Worm (Caenorhabditis elegans): Measurements from ENCODE around the gene C23H5.8.

Gene C23H5.8

ce11 chrIV:2140543-2140942 is 27.3 kb upstream of the C23H5.8 start, which contains the start of gene C54E4.12:
Gene C54E4.12 (minus strand): TSS chrIV:2140643.
- TF ChIP-seq nhr-76 (tag; optimal IDR thresholded peaks at IDR 0.05): no peak
- no peak for TF ChIP-seq ztf-11 (tag; optimal IDR thresholded peaks at IDR 0.05)
- no peak for TF ChIP-seq R02D3.7 (tag; optimal IDR thresholded peaks at IDR 0.05)
- no peak for TF ChIP-seq nhr-25 (tag; optimal IDR thresholded peaks at IDR 0.05)
- TF ChIP-seq fkh-10 (GFP tag; optimal IDR thresholded peaks at IDR 0.05): no peak
- TF ChIP-seq ceh-82 (tag; optimal IDR thresholded peaks at IDR 0.05): no peak
- no peak for TF ChIP-seq skn-1 (tag; optimal IDR thresholded peaks at IDR 0.05)
- no peak for TF ChIP-seq elt-2 (tag; optimal IDR thresholded peaks at IDR 0.05)
- no peak for TF ChIP-seq mdl-1 (tag; optimal IDR thresholded peaks at IDR 0.05)
- TF ChIP-seq lin-39 (tag; optimal IDR thresholded peaks at IDR 0.05): no peak
- no peak for TF ChIP-seq nhr-23 (tag; optimal IDR thresholded peaks at IDR 0.05)
- no peak for TF ChIP-seq nhr-67 (tag; optimal IDR thresholded peaks at IDR 0.05)
- no peak for TF ChIP-seq ZK546.5 (tag; optimal IDR thresholded peaks at IDR 0.05)
- TF ChIP-seq nhr-77 (tag; optimal IDR thresholded peaks at IDR 0.05): no peak
- no peak for TF ChIP-seq aly-2 (tag; optimal IDR thresholded peaks at IDR 0.05)
- TF ChIP-seq hmg-11 (tag; optimal IDR thresholded peaks at IDR 0.05): no peak
- no peak for TF ChIP-seq nfya-1 (tag; optimal IDR thresholded peaks at IDR 0.05; ENCODE audit: insufficient read depth)
- no peak for TF ChIP-seq nhr-43 (tag; optimal IDR thresholded peaks at IDR 0.05; ENCODE audit: poor library complexity, severe bottlenecking)
- no peak for TF ChIP-seq fkh-2 (tag; optimal IDR thresholded peaks at IDR 0.05)

- TF ChIP-seq mdl-1 (tag; optimal IDR thresholded peaks at IDR 0.05) (no peak), nhr-237 (tag; optimal IDR thresholded peaks at IDR 0.05) (no peak), snpc-4 (tag; optimal IDR thresholded peaks at IDR 0.05) (no peak), pqm-1 (tag; optimal IDR thresholded peaks at IDR 0.05) (no peak), nhr-67 (tag; optimal IDR thresholded peaks at IDR 0.05) (no peak), ceh-16 (tag; optimal IDR thresholded peaks at IDR 0.05) (no peak), elt-3 (tag; optimal IDR thresholded peaks at IDR 0.05) (no peak), aly-2 (tag; optimal IDR thresholded peaks at IDR 0.05) (no peak), sea-2 (GFP tag; optimal IDR thresholded peaks at IDR 0.05) (no peak), lin-15B (tag; optimal IDR thresholded peaks at IDR 0.05) (no peak), ztf-11 (tag; optimal IDR thresholded peaks at IDR 0.05) (no peak), pha-4 (tag; optimal IDR thresholded peaks at IDR 0.05) (no peak), unc-39 (tag; optimal IDR thresholded peaks at IDR 0.05) (no peak), elt-2 (tag; optimal IDR thresholded peaks at IDR 0.05) (no peak), fkh-2 (tag; optimal IDR thresholded peaks at IDR 0.05) (no peak), lsy-12 (tag; optimal IDR thresholded peaks at IDR 0.05) (no peak), fkh-10 (GFP tag; optimal IDR thresholded peaks at IDR 0.05) (no peak), jun-1 (tag; optimal IDR thresholded peaks at IDR 0.05) (no peak), nhr-43 (tag; optimal IDR thresholded peaks at IDR 0.05; ENCODE audit: poor library complexity, severe bottlenecking) (no peak), ztf-4 (tag; optimal IDR thresholded peaks at IDR 0.05) (no peak)
Measured at ce11 chrIV:2137478-2137877, 24.3 kb upstream of the C23H5.8 start.

ce11 chrIV:2136607-2137006 is 23.4 kb upstream of the C23H5.8 start, which contains the start of gene test-1:
Gene test-1 (plus strand): TSS chrIV:2136951.
- no peak for TF ChIP-seq nhr-23 (tag; optimal IDR thresholded peaks at IDR 0.05)
- no peak for TF ChIP-seq ztf-4 (tag; optimal IDR thresholded peaks at IDR 0.05)
- TF ChIP-seq fkh-10 (GFP tag; optimal IDR thresholded peaks at IDR 0.05): no peak
- no peak for TF ChIP-seq unc-39 (tag; optimal IDR thresholded peaks at IDR 0.05)
- TF ChIP-seq ceh-9 (tag; optimal IDR thresholded peaks at IDR 0.05): no peak
- TF ChIP-seq nfya-1 (tag; optimal IDR thresholded peaks at IDR 0.05; ENCODE audit: insufficient read depth): no peak
- TF ChIP-seq nhr-28 (tag; optimal IDR thresholded peaks at IDR 0.05): no peak
- TF ChIP-seq nhr-76 (tag; optimal IDR thresholded peaks at IDR 0.05): no peak
- TF ChIP-seq lin-39 (tag; optimal IDR thresholded peaks at IDR 0.05): no peak
- TF ChIP-seq fos-1 (tag; optimal IDR thresholded peaks at IDR 0.05): no peak
- TF ChIP-seq egl-27 (tag; optimal IDR thresholded peaks at IDR 0.05): no peak
- TF ChIP-seq snpc-4 (tag; optimal IDR thresholded peaks at IDR 0.05): no peak
- TF ChIP-seq lsy-12 (tag; optimal IDR thresholded peaks at IDR 0.05): no peak
- no peak for TF ChIP-seq nhr-77 (tag; optimal IDR thresholded peaks at IDR 0.05)
- no peak for TF ChIP-seq nhr-237 (tag; optimal IDR thresholded peaks at IDR 0.05)
- TF ChIP-seq lin-15B (tag; optimal IDR thresholded peaks at IDR 0.05): no peak
- TF ChIP-seq jun-1 (tag; optimal IDR thresholded peaks at IDR 0.05): no peak

ce11 chrIV:2133431-2133940 is 20.3 kb upstream of the C23H5.8 start, which contains the start of gene C23H5.12:
Gene C23H5.12 (plus strand): TSS chrIV:2133481.
- TF ChIP-seq daf-12 (tag; optimal IDR thresholded peaks at IDR 0.05): no peak
- TF ChIP-seq ceh-28 (tag; optimal IDR thresholded peaks at IDR 0.05): peak; percentile 52
- no peak for TF ChIP-seq nhr-76 (tag; optimal IDR thresholded peaks at IDR 0.05)

Measured in whole organism, L3 larva.